Worm (Caenorhabditis elegans) whole organism, L1 larva: ENCODE data around the gene hgrs-1.

Experiments
- grh-1 ChIP-seq: fragments of 200-800 bp; sonication (Bioruptor generic); IDR thresholded peaks from 2 replicates; pipeline ENCODE4 v1.3.6; 2022; ENCODE audit warnings: missing genetic modification reagents, missing genetic modification characterization, missing compliant biosample characterization
- jun-1 ChIP-seq: fragments of 150-350 bp; optimal IDR thresholded peaks from 2 replicates; lab custom pipeline; 2014; ENCODE audit warnings: missing biosample characterization, missing genetic modification reagents, missing genetic modification characterization
- lin-13 ChIP-seq: fragments of 150-350 bp; optimal IDR thresholded peaks from 2 replicates; lab custom pipeline; 2014; ENCODE audit warnings: missing biosample characterization, missing genetic modification reagents, missing genetic modification characterization
- lin-15B ChIP-seq: fragments of 150-350 bp; sonication (generic microtip); optimal IDR thresholded peaks from 3 replicates; lab custom pipeline; 2014; ENCODE audit warnings: missing biosample characterization, missing genetic modification characterization
- nhr-11 ChIP-seq: fragments of 150-350 bp; optimal IDR thresholded peaks from 2 replicates; lab custom pipeline; 2014; ENCODE audit warnings: missing biosample characterization, missing genetic modification characterization
- unc-62 ChIP-seq: fragments of 150-350 bp; optimal IDR thresholded peaks from 2 replicates; lab custom pipeline; 2014; ENCODE audit warnings: missing biosample characterization, missing genetic modification reagents, missing genetic modification characterization

- TF ChIP-seq grh-1 (no peak), lin-15B (no peak), unc-62 (GFP tag; lab: Kevin White, UChicago) (no peak), lin-13 (GFP tag; lab: Kevin White, UChicago) (no peak), nhr-11 (tag; lab: Kevin White, UChicago) (no peak), jun-1 (no peak)
These were observed 32.2 kb downstream of the hgrs-1 start for ce11 chrIV:8173610-8174009.
